Worm (Caenorhabditis elegans): ENCODE measurements around the gene F07C3.3.

- TF ChIP-seq ama-1 (optimal IDR thresholded peaks at IDR 0.05) (no peak), pes-1 (GFP tag; IDR thresholded peaks at IDR 0.05) (no peak), tra-4 (tag; optimal IDR thresholded peaks at IDR 0.05) (no peak), tbx-11 (GFP tag; IDR thresholded peaks at IDR 0.05) (no peak), hmbx-1 (tag; optimal IDR thresholded peaks at IDR 0.05) (no peak), flt-1 (GFP tag; IDR thresholded peaks at IDR 0.05) (no peak), scrt-1 (GFP tag; IDR thresholded peaks at IDR 0.05) (no peak), ceh-13 (GFP tag; optimal IDR thresholded peaks at IDR 0.05) (no peak), B0310.2 (tag; optimal IDR thresholded peaks at IDR 0.05) (no peak), tbx-37 (GFP tag; conservative IDR thresholded peaks at IDR 0.05) (no peak), hnd-1 (tag; optimal IDR thresholded peaks at IDR 0.05) (no peak)
Observed at ce11 chrV:9257467-9257866, 25.3 kb upstream of the F07C3.3 start, which contains the start of gene F07C3.16.
